Worm (Caenorhabditis elegans) whole organism, L4 larva: ENCODE results near the gene C50F4.1.
A peak's percentile ranks its signal among the peaks of the same experiment; 100 is the strongest.

Experiments used
- F37D6.2 ChIP-seq: sonication (generic microtip); optimal IDR thresholded peaks from 2 replicates; lab custom pipeline; 2016; ENCODE audit warnings: mild to moderate bottlenecking, missing genetic modification characterization, missing compliant biosample characterization
- F49E8.2 ChIP-seq: sonication (generic microtip); optimal IDR thresholded peaks from 2 replicates; lab custom pipeline; 2016; ENCODE audit warnings: missing compliant biosample characterization, mild to moderate bottlenecking, missing genetic modification characterization, borderline replicate concordance
- T20F7.1 ChIP-seq: fragments of 200-800 bp; sonication (Bioruptor generic); optimal IDR thresholded peaks from 2 replicates; lab custom pipeline; 2018; ENCODE audit warnings: mild to moderate bottlenecking, missing genetic modification characterization, missing compliant biosample characterization
- Y75B8A.6 ChIP-seq: fragments of 200-800 bp; sonication (Bioruptor generic); IDR thresholded peaks from 2 replicates; pipeline ENCODE4 v1.3.6; 2022; ENCODE audit warnings: missing genetic modification reagents, missing genetic modification characterization, missing compliant biosample characterization
- aha-1 ChIP-seq: fragments of 150-350 bp; peaks from one replicate; lab custom pipeline; 2014; ENCODE audit warnings: missing biosample characterization, missing genetic modification characterization
- attf-4 ChIP-seq: sonication (generic microtip); optimal IDR thresholded peaks from 3 replicates; lab custom pipeline; 2017; ENCODE audit warnings: missing biosample characterization, missing genetic modification characterization
- ceh-20 ChIP-seq: fragments of 200-800 bp; sonication (Bioruptor generic); IDR thresholded peaks from 2 replicates; pipeline ENCODE4 v1.3.6; 2022; ENCODE audit warnings: missing genetic modification reagents, missing genetic modification characterization, missing compliant biosample characterization
- ces-1 ChIP-seq: fragments of 150-350 bp; sonication (generic microtip); optimal IDR thresholded peaks from 4 replicates; lab custom pipeline; 2014; ENCODE audit warnings: missing biosample characterization, missing genetic modification reagents, missing genetic modification characterization
- ctbp-1 ChIP-seq: fragments of 200-800 bp; sonication (Bioruptor generic); IDR thresholded peaks from 2 replicates; pipeline ENCODE4 v1.3.6; 2022; ENCODE audit warnings: missing genetic modification reagents, missing genetic modification characterization, missing compliant biosample characterization
- daf-12 ChIP-seq: fragments of 150-350 bp; optimal IDR thresholded peaks from 2 replicates; lab custom pipeline; 2014; ENCODE audit warnings: missing biosample characterization, missing genetic modification reagents, missing genetic modification characterization
- daf-16 ChIP-seq, 3 experiments: sonication (generic microtip); optimal IDR thresholded peaks; 2 replicates each; lab custom pipeline; 2016 to 2017; ENCODE audit warnings: missing genetic modification characterization in 3 of 3, missing genetic modification reagents in 3 of 3, mild to moderate bottlenecking in 2 of 3, missing compliant biosample characterization in 2 of 3, missing biosample characterization in 1 of 3, moderate library complexity in 1 of 3
- dmd-6 ChIP-seq: fragments of 200-800 bp; sonication (Bioruptor generic); IDR thresholded peaks from 2 replicates; pipeline ENCODE4 v1.3.6; 2022; ENCODE audit warnings: missing genetic modification reagents, missing genetic modification characterization, missing compliant biosample characterization
- dmd-9 ChIP-seq: fragments of 200-800 bp; sonication (Bioruptor generic); IDR thresholded peaks from 2 replicates; pipeline ENCODE4 v1.3.6; 2022; ENCODE audit warnings: missing genetic modification reagents, missing genetic modification characterization, missing compliant biosample characterization
- duxl-1 ChIP-seq: sonication (generic microtip); optimal IDR thresholded peaks from 2 replicates; lab custom pipeline; 2016; ENCODE audit warnings: mild to moderate bottlenecking, missing genetic modification characterization, moderate library complexity, missing compliant biosample characterization; ENCODE audit not compliant: poor library complexity
- egl-27 ChIP-seq: sonication (generic microtip); optimal IDR thresholded peaks from 3 replicates; lab custom pipeline; 2017; ENCODE audit warnings: missing biosample characterization, missing genetic modification reagents, missing genetic modification characterization
- egl-43 ChIP-seq: fragments of 200-800 bp; sonication (Bioruptor generic); IDR thresholded peaks from 2 replicates; pipeline ENCODE4 v1.3.6; 2022; ENCODE audit warnings: missing genetic modification reagents, missing genetic modification characterization, missing compliant biosample characterization
- fkh-10 ChIP-seq: fragments of 150-350 bp; optimal IDR thresholded peaks from 2 replicates; lab custom pipeline; 2014; ENCODE audit warnings: missing biosample characterization, missing genetic modification reagents, missing genetic modification characterization
- gei-8 ChIP-seq: fragments of 200-800 bp; sonication (Bioruptor generic); optimal IDR thresholded peaks from 2 replicates; lab custom pipeline; 2018; ENCODE audit warnings: mild to moderate bottlenecking, missing genetic modification characterization, missing compliant biosample characterization
- hif-1 ChIP-seq, 2 experiments: sonication (generic microtip); optimal IDR thresholded peaks; 2 replicates each; lab custom pipeline; 2016 to 2017; ENCODE audit warnings: missing compliant biosample characterization in 2 of 2, missing genetic modification characterization in 2 of 2, missing genetic modification reagents in 2 of 2, missing genotype in 2 of 2, mild to moderate bottlenecking in 1 of 2
- hlh-11 ChIP-seq: fragments of 200-800 bp; sonication (Bioruptor generic); optimal IDR thresholded peaks from 2 replicates; lab custom pipeline; 2018; ENCODE audit warnings: mild to moderate bottlenecking, missing genetic modification characterization, missing compliant biosample characterization
- hlh-30 ChIP-seq: sonication (generic microtip); optimal IDR thresholded peaks from 2 replicates; lab custom pipeline; 2017; ENCODE audit warnings: antibody characterized with exemption, mild to moderate bottlenecking, missing genetic modification characterization, missing compliant biosample characterization; ENCODE audit not compliant: insufficient read depth
- hmg-1.1 ChIP-seq: fragments of 200-800 bp; sonication (Bioruptor generic); IDR thresholded peaks from 2 replicates; pipeline ENCODE4 v1.3.6; 2022; ENCODE audit warnings: missing genetic modification reagents, missing genetic modification characterization, missing compliant biosample characterization
- lim-7 ChIP-seq: fragments of 200-800 bp; sonication (Bioruptor generic); IDR thresholded peaks from 2 replicates; pipeline ENCODE4 v1.3.6; 2022; ENCODE audit warnings: missing genetic modification characterization, missing compliant biosample characterization
- lin-39 ChIP-seq: fragments of 150-350 bp; optimal IDR thresholded peaks from 2 replicates; lab custom pipeline; 2014; ENCODE audit warnings: missing biosample characterization, missing genetic modification reagents, missing genetic modification characterization
- lsy-2 ChIP-seq, 2 experiments: fragments of 150-350 bp in 1 of 2; sonication (generic microtip) in 1 of 2; optimal IDR thresholded peaks; 2 replicates each; lab custom pipeline; 2014 to 2017; ENCODE audit warnings: missing biosample characterization in 2 of 2, missing genetic modification characterization in 2 of 2
- madf-5 ChIP-seq, 2 experiments: fragments of 200-800 bp; sonication (Bioruptor generic); IDR thresholded peaks; 2 replicates each; pipeline ENCODE4 v1.3.6; 2022; ENCODE audit warnings: missing compliant biosample characterization in 2 of 2, missing genetic modification characterization in 2 of 2
- mdl-1 ChIP-seq, 2 experiments: fragments of 150-350 bp in 1 of 2; sonication (generic microtip) in 1 of 2; optimal IDR thresholded peaks; 2 replicates each; lab custom pipeline; 2014 to 2017; ENCODE audit warnings: missing biosample characterization in 2 of 2, missing genetic modification characterization in 2 of 2
- mdt-29 ChIP-seq: fragments of 200-800 bp; sonication (Bioruptor generic); IDR thresholded peaks from 2 replicates; pipeline ENCODE4 v1.3.6; 2022; ENCODE audit warnings: missing genetic modification reagents, missing genetic modification characterization, missing compliant biosample characterization
- mep-1 ChIP-seq: fragments of 150-350 bp; sonication (generic microtip); optimal IDR thresholded peaks from 3 replicates; lab custom pipeline; 2014; ENCODE audit warnings: missing biosample characterization, missing genetic modification characterization
- mes-2 ChIP-seq: sonication (generic microtip); optimal IDR thresholded peaks from 2 replicates; lab custom pipeline; 2016; ENCODE audit warnings: missing genotype, mild to moderate bottlenecking, missing genetic modification characterization, missing compliant biosample characterization; ENCODE audit not compliant: poor library complexity, severe bottlenecking
- mxl-3 ChIP-seq: fragments of 200-800 bp; sonication (Bioruptor generic); optimal IDR thresholded peaks from 2 replicates; lab custom pipeline; 2018; ENCODE audit warnings: mild to moderate bottlenecking, missing genetic modification characterization, missing compliant biosample characterization
- nhr-102 ChIP-seq: sonication (generic microtip); optimal IDR thresholded peaks from 2 replicates; lab custom pipeline; 2016; ENCODE audit warnings: mild to moderate bottlenecking, missing genetic modification characterization, moderate library complexity, missing compliant biosample characterization
- nhr-11 ChIP-seq: fragments of 150-350 bp; optimal IDR thresholded peaks from 2 replicates; lab custom pipeline; 2014; ENCODE audit warnings: missing biosample characterization, missing genetic modification characterization
- nhr-48 ChIP-seq: sonication (generic microtip); optimal IDR thresholded peaks from 2 replicates; lab custom pipeline; 2016; ENCODE audit warnings: mild to moderate bottlenecking, missing genetic modification characterization, missing compliant biosample characterization
- nhr-77 ChIP-seq: fragments of 150-350 bp; optimal IDR thresholded peaks from 2 replicates; lab custom pipeline; 2014; ENCODE audit warnings: missing biosample characterization, missing genetic modification characterization
- rbr-2 ChIP-seq: sonication (generic microtip); optimal IDR thresholded peaks from 2 replicates; lab custom pipeline; 2016; ENCODE audit warnings: missing genotype, missing genetic modification characterization, missing compliant biosample characterization
- set-16 ChIP-seq: fragments of 200-800 bp; sonication (Bioruptor generic); IDR thresholded peaks from 2 replicates; pipeline ENCODE4 v1.3.6; 2022; ENCODE audit warnings: missing genetic modification reagents, missing genetic modification characterization, missing compliant biosample characterization
- skn-1 ChIP-seq: fragments of 150-350 bp; optimal IDR thresholded peaks from 2 replicates; lab custom pipeline; 2014; ENCODE audit warnings: missing biosample characterization, missing genetic modification characterization
- unc-130 ChIP-seq: sonication (generic microtip); optimal IDR thresholded peaks from 2 replicates; lab custom pipeline; 2016; ENCODE audit warnings: missing genetic modification reagents, missing genetic modification characterization, missing compliant biosample characterization
- unc-62 ChIP-seq, 3 experiments: fragments of 150-350 bp in 1 of 3; sonication (generic microtip); optimal IDR thresholded peaks in 2 of 3; peaks in 1 of 3; 1 replicate in 1 of 3; 2 replicates in 2 of 3; lab custom pipeline; 2014 to 2017; ENCODE audit warnings: missing biosample characterization in 3 of 3, missing genetic modification characterization in 3 of 3, missing genetic modification reagents in 3 of 3, missing genotype in 1 of 3
- zip-11 ChIP-seq: fragments of 200-800 bp; sonication (Bioruptor generic); IDR thresholded peaks from 2 replicates; pipeline ENCODE4 v1.3.6; 2022; ENCODE audit warnings: missing genetic modification characterization, missing compliant biosample characterization

Gene C50F4.1

ce11 chrV:9549459-9549858, 22.9 kb downstream of the C50F4.1 start, which contains the start of gene nstp-10 (continued):
- TF ChIP-seq daf-16 (GFP tag; optimal IDR thresholded peaks at IDR 0.05; lab: Kevin White, UChicago) = no peak
- peak; percentile 7 for TF ChIP-seq daf-16 (tag; optimal IDR thresholded peaks at IDR 0.05; lab: Kevin White, UChicago)
- peak; percentile 15 for TF ChIP-seq duxl-1 (tag; lab: Kevin White, UChicago)
- TF ChIP-seq T20F7.1 (GFP tag; lab: Kevin White, UChicago) = peak; percentile 54
- TF ChIP-seq gei-8 (GFP tag; lab: Kevin White, UChicago) = no peak
- no peak for TF ChIP-seq madf-5 (GFP tag; IDR thresholded peaks at IDR 0.05; lab: Robert Waterston, UW)
- TF ChIP-seq F37D6.2 (tag; lab: Kevin White, UChicago) = no peak
- TF ChIP-seq unc-130 (GFP tag; lab: Kevin White, UChicago) = peak; percentile 93
- 0 out of 2 replicates have a peak, but pooled peaks have one; percentile 9 for TF ChIP-seq lim-7 (GFP tag; lab: Robert Waterston, UW)
- TF ChIP-seq zip-11 (GFP tag; lab: Robert Waterston, UW) = no peak
- no peak for TF ChIP-seq mdt-29 (GFP tag; lab: Robert Waterston, UW)
- TF ChIP-seq nhr-102 (tag; lab: Kevin White, UChicago) = no peak
- no peak for TF ChIP-seq nhr-77
- no peak for TF ChIP-seq daf-12
- no peak for TF ChIP-seq Y75B8A.6 (GFP tag; lab: Robert Waterston, UW)
- TF ChIP-seq nhr-11 = no peak
- peak in 1 of 2 experiments; percentile 84 for TF ChIP-seq lsy-2 (tag; optimal IDR thresholded peaks at IDR 0.05; lab: Kevin White, UChicago)
- TF ChIP-seq rbr-2 = no peak
- no peak for TF ChIP-seq egl-27 (tag; lab: Kevin White, UChicago)
- peak; percentile 40 for TF ChIP-seq mep-1 (tag; lab: Kevin White, UChicago)
- 0 out of 2 replicates have a peak, but pooled peaks have one; percentile 38 for TF ChIP-seq dmd-9

ce11 chrV:9550313-9550712, 23.7 kb downstream of the C50F4.1 start, which contains the start of gene ehbp-1:
Gene ehbp-1 (plus strand): TSS chrV:9550644.
- TF ChIP-seq fkh-10 (GFP tag; lab: Kevin White, UChicago) = no peak
- TF ChIP-seq lin-39 (tag; lab: Kevin White, UChicago) = no peak
- TF ChIP-seq ctbp-1 (GFP tag; lab: Robert Waterston, UW) = 0 out of 2 replicates have a peak, but pooled peaks have one; percentile 33
- TF ChIP-seq mxl-3 (GFP tag; lab: Kevin White, UChicago) = peak; percentile 21
- no peak for TF ChIP-seq gei-8 (GFP tag; lab: Kevin White, UChicago)
- peak; percentile 26 for TF ChIP-seq ces-1 (GFP tag; lab: Kevin White, UChicago)
- TF ChIP-seq ceh-20 = no peak
- TF ChIP-seq attf-4 (tag; lab: Kevin White, UChicago) = no peak
- TF ChIP-seq set-16 = no peak
- TF ChIP-seq hlh-11 (tag; lab: Kevin White, UChicago) = no peak
- TF ChIP-seq skn-1 = no peak
- TF ChIP-seq hif-1 (tag; optimal IDR thresholded peaks at IDR 0.05; lab: Kevin White, UChicago) = no peak

ce11 chrV:9556668-9557067, 30.1 kb downstream of the C50F4.1 start:
- no peak for TF ChIP-seq hmg-1.1 (GFP tag; lab: Robert Waterston, UW)
- peak in 1 of 2 experiments; percentile 94 for TF ChIP-seq unc-62 (GFP tag; optimal IDR thresholded peaks at IDR 0.05 in 1 of 2; lab: Kevin White, UChicago)
- TF ChIP-seq unc-62 (tag; optimal IDR thresholded peaks at IDR 0.05; lab: Kevin White, UChicago) = no peak
- TF ChIP-seq, all 104 proteins: peak for 1

ce11 chrV:9561624-9562179, 35.1 kb downstream of the C50F4.1 start, which contains the start of gene rgef-1:
Gene rgef-1 (minus strand): TSS chrV:9561674.
- TF ChIP-seq mep-1 (tag; lab: Kevin White, UChicago) = peak; percentile 58
- peak; percentile 61 for TF ChIP-seq hmg-1.1 (GFP tag; lab: Robert Waterston, UW)
- TF ChIP-seq rbr-2 = peak; percentile 87
- TF ChIP-seq hlh-30 (tag; lab: Kevin White, UChicago) = peak; percentile 56
- 0 out of 2 replicates have a peak, but pooled peaks have one; percentile 22 for TF ChIP-seq ceh-20
- no peak for TF ChIP-seq zip-11 (GFP tag; lab: Robert Waterston, UW)
- 0 out of 2 replicates have a peak, but pooled peaks have one; percentile 14 for TF ChIP-seq dmd-6 (GFP tag; lab: Robert Waterston, UW)
- TF ChIP-seq nhr-48 (tag; lab: Kevin White, UChicago) = peak; percentile 13
- no peak for TF ChIP-seq F49E8.2 (tag; lab: Kevin White, UChicago)
- peak; percentile 41 to 69 for TF ChIP-seq lsy-2 (tag; optimal IDR thresholded peaks at IDR 0.05; lab: Kevin White, UChicago)
- TF ChIP-seq hif-1 (tag; optimal IDR thresholded peaks at IDR 0.05; lab: Kevin White, UChicago) = peak in 1 of 2 experiments; percentile 33
- TF ChIP-seq fkh-10 (GFP tag; lab: Kevin White, UChicago) = peak; percentile 90
- TF ChIP-seq aha-1 (tag; lab: Kevin White, UChicago) = no peak
- TF ChIP-seq mes-2 (tag; lab: Kevin White, UChicago) = peak; percentile 10
- peak; percentile 81 for TF ChIP-seq egl-43 (GFP tag; lab: Robert Waterston, UW)
- peak; percentile 75 for TF ChIP-seq F37D6.2 (tag; lab: Kevin White, UChicago)
- peak; percentile 91 for TF ChIP-seq ctbp-1 (GFP tag; lab: Robert Waterston, UW)
- peak in 1 of 2 experiments; percentile 84 for TF ChIP-seq mdl-1 (tag; optimal IDR thresholded peaks at IDR 0.05; lab: Kevin White, UChicago)
- peak in 1 of 2 experiments; percentile 81 for TF ChIP-seq unc-62 (GFP tag; optimal IDR thresholded peaks at IDR 0.05 in 1 of 2; lab: Kevin White, UChicago)
- TF ChIP-seq unc-62 (tag; optimal IDR thresholded peaks at IDR 0.05; lab: Kevin White, UChicago) = no peak
